Fruit fly (Drosophila melanogaster): ENCODE data around the gene CG8112.

DNA sequence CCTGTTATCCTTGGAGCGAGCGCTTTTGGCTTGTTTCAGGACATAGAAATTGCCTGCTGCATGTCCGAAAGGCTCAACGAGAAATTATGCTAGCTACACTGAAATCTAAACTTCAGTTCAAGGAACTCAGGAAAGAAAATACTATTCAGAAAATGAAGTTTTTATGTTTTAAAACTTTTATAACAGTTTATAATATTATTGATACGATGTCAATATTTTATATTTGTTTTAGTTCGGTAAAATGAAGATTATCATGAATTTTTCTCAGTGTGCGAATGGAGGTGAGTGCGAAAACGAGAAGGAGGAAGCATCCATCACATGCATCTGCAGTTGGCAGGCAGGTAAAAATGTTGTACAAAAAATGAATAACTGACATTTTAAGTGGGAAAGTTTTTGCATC lies 33.6 kb downstream of the CG8112 start:
- TF ChIP-seq CG8478 (optimal IDR thresholded peaks at IDR 0.05) (no peak), CTCF (optimal IDR thresholded peaks at IDR 0.05) (no peak)

Data from S2 (cell line).